Worm (Caenorhabditis elegans) whole organism, mixed stage, embryonic: ENCODE measurements around the gene nhr-124.

Experiments
- M03D4.4 ChIP-seq: sonication (generic microtip); optimal IDR thresholded peaks from 2 replicates; lab custom pipeline; 2017; ENCODE audit warnings: mild to moderate bottlenecking, missing genetic modification characterization, missing compliant biosample characterization
- blmp-1 ChIP-seq: fragments of 150-350 bp; optimal IDR thresholded peaks from 2 replicates; lab custom pipeline; 2014; ENCODE audit warnings: missing biosample characterization, missing genetic modification characterization
- ceh-43 ChIP-seq: fragments of 200-800 bp; sonication (Bioruptor generic); optimal IDR thresholded peaks from 2 replicates; lab custom pipeline; 2018; ENCODE audit warnings: mild to moderate bottlenecking, missing genetic modification characterization, moderate library complexity, missing compliant biosample characterization
- ceh-83 ChIP-seq: fragments of 200-800 bp; sonication (Bioruptor generic); optimal IDR thresholded peaks from 2 replicates; lab custom pipeline; 2018; ENCODE audit warnings: mild to moderate bottlenecking, missing genetic modification characterization, missing compliant biosample characterization
- ces-1 ChIP-seq: fragments of 150-350 bp; optimal IDR thresholded peaks from 2 replicates; lab custom pipeline; 2014; ENCODE audit warnings: missing biosample characterization, missing genetic modification reagents, missing genetic modification characterization
- cnd-1 ChIP-seq: fragments of 200-800 bp; sonication (Bioruptor generic); optimal IDR thresholded peaks from 2 replicates; lab custom pipeline; 2018; ENCODE audit warnings: mild to moderate bottlenecking, missing genetic modification characterization, missing compliant biosample characterization
- elt-1 ChIP-seq: sonication (generic microtip); optimal IDR thresholded peaks from 2 replicates; lab custom pipeline; 2017; ENCODE audit warnings: missing genetic modification characterization, mild to moderate bottlenecking, missing compliant biosample characterization, antibody characterized with exemption, moderate library complexity, borderline replicate concordance; ENCODE audit not compliant: insufficient read depth
- elt-3 ChIP-seq: fragments of 150-350 bp; optimal IDR thresholded peaks from 2 replicates; lab custom pipeline; 2014; ENCODE audit warnings: missing biosample characterization, missing genetic modification characterization
- flh-1 ChIP-seq: fragments of 200-800 bp; sonication (Bioruptor generic); optimal IDR thresholded peaks from 2 replicates; lab custom pipeline; 2018; ENCODE audit warnings: mild to moderate bottlenecking, missing genetic modification characterization, moderate library complexity, missing compliant biosample characterization
- ham-2 ChIP-seq: fragments of 200-800 bp; sonication (Bioruptor generic); optimal IDR thresholded peaks from 2 replicates; lab custom pipeline; 2018; ENCODE audit warnings: mild to moderate bottlenecking, missing genetic modification characterization, missing compliant biosample characterization
- hlh-1 ChIP-seq: fragments of 150-350 bp; optimal IDR thresholded peaks from 2 replicates; lab custom pipeline; 2014; ENCODE audit warnings: missing biosample characterization, missing genetic modification reagents, missing genetic modification characterization
- lin-13 ChIP-seq: fragments of 150-350 bp; optimal IDR thresholded peaks from 2 replicates; lab custom pipeline; 2014; ENCODE audit warnings: missing biosample characterization, missing genetic modification characterization
- lin-32 ChIP-seq: fragments of 200-800 bp; sonication (Bioruptor generic); optimal IDR thresholded peaks from 2 replicates; lab custom pipeline; 2018; ENCODE audit warnings: mild to moderate bottlenecking, missing genetic modification characterization, missing compliant biosample characterization
- lsy-2 ChIP-seq: fragments of 150-350 bp; optimal IDR thresholded peaks from 2 replicates; lab custom pipeline; 2014; ENCODE audit warnings: missing biosample characterization, missing genetic modification characterization
- mab-5 ChIP-seq: fragments of 150-350 bp; optimal IDR thresholded peaks from 2 replicates; lab custom pipeline; 2014; ENCODE audit warnings: missing biosample characterization, missing genetic modification characterization
- mep-1 ChIP-seq: fragments of 150-350 bp; optimal IDR thresholded peaks from 2 replicates; lab custom pipeline; 2017; ENCODE audit warnings: missing biosample characterization, missing genetic modification reagents, missing genetic modification characterization, inconsistent platforms
- nhr-12 ChIP-seq: fragments of 150-350 bp; optimal IDR thresholded peaks from 2 replicates; lab custom pipeline; 2014; ENCODE audit warnings: missing biosample characterization, missing genetic modification characterization
- nhr-2 ChIP-seq: fragments of 150-350 bp; optimal IDR thresholded peaks from 2 replicates; lab custom pipeline; 2014; ENCODE audit warnings: missing biosample characterization, missing genetic modification characterization
- nhr-237 ChIP-seq: fragments of 150-350 bp; optimal IDR thresholded peaks from 2 replicates; lab custom pipeline; 2014; ENCODE audit warnings: missing biosample characterization, missing genetic modification characterization
- nhr-28 ChIP-seq: fragments of 150-350 bp; optimal IDR thresholded peaks from 2 replicates; lab custom pipeline; 2014; ENCODE audit warnings: missing biosample characterization, missing genetic modification characterization
- nhr-76 ChIP-seq: sonication (generic microtip); optimal IDR thresholded peaks from 2 replicates; lab custom pipeline; 2017; ENCODE audit warnings: missing biosample characterization, missing genetic modification characterization
- pha-4 ChIP-seq: fragments of 150-350 bp; optimal IDR thresholded peaks from 2 replicates; lab custom pipeline; 2018; ENCODE audit warnings: missing biosample characterization, missing genetic modification reagents, missing genetic modification characterization
- sem-2 ChIP-seq: fragments of 200-800 bp; sonication (Bioruptor generic); optimal IDR thresholded peaks from 2 replicates; lab custom pipeline; 2018; ENCODE audit warnings: mild to moderate bottlenecking, missing genetic modification characterization, missing compliant biosample characterization
- snpc-4 ChIP-seq: fragments of 150-350 bp; optimal IDR thresholded peaks from 2 replicates; lab custom pipeline; 2014; ENCODE audit warnings: missing biosample characterization, missing genetic modification characterization
- sptf-1 ChIP-seq: sonication (generic microtip); optimal IDR thresholded peaks from 2 replicates; lab custom pipeline; 2017; ENCODE audit warnings: mild to moderate bottlenecking, missing genetic modification characterization, moderate library complexity, missing compliant biosample characterization
- tbx-8 ChIP-seq: fragments of 200-800 bp; sonication (Bioruptor generic); optimal IDR thresholded peaks from 2 replicates; lab custom pipeline; 2018; ENCODE audit warnings: mild to moderate bottlenecking, missing genetic modification characterization, moderate library complexity, missing compliant biosample characterization
- unc-120 ChIP-seq: sonication (generic microtip); optimal IDR thresholded peaks from 2 replicates; lab custom pipeline; 2017; ENCODE audit warnings: missing genetic modification characterization, missing compliant biosample characterization; ENCODE audit not compliant: poor library complexity, severe bottlenecking
- unc-39 ChIP-seq: fragments of 150-350 bp; optimal IDR thresholded peaks from 2 replicates; lab custom pipeline; 2014; ENCODE audit warnings: missing biosample characterization, missing genetic modification characterization
- unc-62 ChIP-seq: fragments of 150-350 bp; optimal IDR thresholded peaks from 2 replicates; lab custom pipeline; 2014; ENCODE audit warnings: missing biosample characterization, missing genetic modification reagents, missing genetic modification characterization
- zip-8 ChIP-seq: fragments of 150-350 bp; optimal IDR thresholded peaks from 2 replicates; lab custom pipeline; 2014; ENCODE audit warnings: missing biosample characterization, missing genetic modification characterization
- ztf-11 ChIP-seq: fragments of 150-350 bp; optimal IDR thresholded peaks from 2 replicates; lab custom pipeline; 2014; ENCODE audit warnings: missing biosample characterization, missing genetic modification characterization

nhr-124 gene

DNA sequence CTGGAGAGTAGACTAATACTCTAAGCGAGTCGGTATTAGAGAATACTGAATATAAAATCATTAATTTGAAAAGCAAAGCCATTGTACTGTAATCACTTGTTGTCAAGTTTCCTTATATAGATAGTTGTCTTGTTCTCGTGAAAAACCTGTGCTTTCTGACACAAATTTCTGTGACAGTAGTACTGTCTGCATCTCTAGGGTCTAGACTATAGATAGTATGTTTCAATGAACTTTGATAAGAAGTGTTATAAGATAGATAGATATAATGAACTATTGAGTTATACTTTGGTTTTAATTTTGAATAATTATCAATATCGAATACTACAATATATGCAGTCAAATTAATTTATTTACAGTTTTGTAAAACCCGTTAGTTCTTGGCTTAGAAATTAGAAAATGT, 42.1 kb downstream of the nhr-124 start, which contains the start of gene ugt-32:
ugt-32 (minus strand) TSS at position 82 of the 400 bp plus-strand sequence.
- TF ChIP-seq unc-62 (GFP tag; lab: Kevin White, UChicago) (no peak), lin-32 (GFP tag; lab: Kevin White, UChicago) (no peak), snpc-4 (no peak)

DNA sequence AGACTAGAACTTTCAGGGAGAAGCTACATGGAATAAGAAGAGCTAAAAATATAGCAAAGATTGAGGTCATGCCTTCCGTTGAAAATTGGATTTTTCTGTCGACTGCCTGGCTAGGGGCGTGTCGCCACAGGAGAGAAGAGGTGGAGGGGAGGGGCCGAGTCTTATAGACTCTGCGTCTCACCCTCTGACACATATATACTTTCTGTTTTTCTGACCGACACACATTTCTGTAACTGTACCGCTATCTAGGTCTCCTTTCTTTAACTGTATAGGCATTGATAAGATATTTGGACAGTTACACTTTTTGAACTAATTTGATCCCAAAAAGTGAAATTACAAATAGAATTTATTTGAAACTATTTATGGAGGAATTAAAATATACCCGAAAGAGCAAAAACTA, 44.5 kb downstream of the nhr-124 start:
- TF ChIP-seq unc-39 (tag; lab: Kevin White, UChicago), result no peak
- no peak for TF ChIP-seq pha-4 (tag; lab: Kevin White, UChicago)
- TF ChIP-seq nhr-237, result no peak
- TF ChIP-seq ceh-83 (GFP tag; lab: Kevin White, UChicago), result no peak
- no peak for TF ChIP-seq sem-2 (GFP tag; lab: Kevin White, UChicago)
- TF ChIP-seq nhr-12 (tag; lab: Kevin White, UChicago), result no peak
- no peak for TF ChIP-seq elt-3 (tag; lab: Kevin White, UChicago)
- TF ChIP-seq blmp-1 (tag; lab: Kevin White, UChicago), result no peak
- no peak for TF ChIP-seq sptf-1
- TF ChIP-seq mab-5 (tag; lab: Kevin White, UChicago), result no peak
- no peak for TF ChIP-seq snpc-4
- TF ChIP-seq ham-2, result no peak
- no peak for TF ChIP-seq nhr-76 (tag; lab: Kevin White, UChicago)
- no peak for TF ChIP-seq lsy-2
- no peak for TF ChIP-seq flh-1 (GFP tag; lab: Kevin White, UChicago)
- TF ChIP-seq, all 35 proteins: peak for 0

DNA sequence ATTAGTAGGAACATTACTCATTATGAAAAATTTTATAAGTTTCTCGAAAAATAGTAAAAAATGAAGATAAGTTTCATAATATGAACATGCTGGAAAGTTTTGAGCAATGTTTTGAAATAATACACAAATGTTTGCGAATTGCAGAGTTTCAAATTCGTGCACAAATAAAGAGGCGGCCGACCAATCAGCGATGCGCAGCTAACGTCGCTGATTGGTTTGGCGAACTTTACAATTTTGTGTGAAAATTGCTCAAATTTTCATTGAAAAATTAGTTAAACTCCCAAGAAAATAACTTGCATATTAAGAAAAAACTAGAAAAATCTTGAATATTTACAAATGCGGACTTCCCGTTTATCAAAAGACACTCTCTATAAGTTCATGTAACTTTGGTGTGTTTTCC, 53.3 kb downstream of the nhr-124 start:
- no peak for TF ChIP-seq hlh-1 (tag; lab: Kevin White, UChicago)
- no peak for TF ChIP-seq blmp-1 (tag; lab: Kevin White, UChicago)
- TF ChIP-seq ceh-43, result no peak
- no peak for TF ChIP-seq tbx-8 (GFP tag; lab: Kevin White, UChicago)
- no peak for TF ChIP-seq lin-13 (tag; lab: Kevin White, UChicago)
- no peak for TF ChIP-seq cnd-1 (tag; lab: Kevin White, UChicago)
- TF ChIP-seq nhr-28 (tag; lab: Kevin White, UChicago), result no peak
- no peak for TF ChIP-seq nhr-2 (tag; lab: Kevin White, UChicago)
- no peak for TF ChIP-seq nhr-237
- no peak for TF ChIP-seq pha-4 (tag; lab: Kevin White, UChicago)
- TF ChIP-seq unc-120 (tag; lab: Kevin White, UChicago), result no peak
- TF ChIP-seq ceh-83 (GFP tag; lab: Kevin White, UChicago), result no peak
- no peak for TF ChIP-seq nhr-12 (tag; lab: Kevin White, UChicago)
- no peak for TF ChIP-seq ces-1 (GFP tag; lab: Kevin White, UChicago)
- no peak for TF ChIP-seq ztf-11 (tag; lab: Kevin White, UChicago)
- no peak for TF ChIP-seq lin-32 (GFP tag; lab: Kevin White, UChicago)

DNA sequence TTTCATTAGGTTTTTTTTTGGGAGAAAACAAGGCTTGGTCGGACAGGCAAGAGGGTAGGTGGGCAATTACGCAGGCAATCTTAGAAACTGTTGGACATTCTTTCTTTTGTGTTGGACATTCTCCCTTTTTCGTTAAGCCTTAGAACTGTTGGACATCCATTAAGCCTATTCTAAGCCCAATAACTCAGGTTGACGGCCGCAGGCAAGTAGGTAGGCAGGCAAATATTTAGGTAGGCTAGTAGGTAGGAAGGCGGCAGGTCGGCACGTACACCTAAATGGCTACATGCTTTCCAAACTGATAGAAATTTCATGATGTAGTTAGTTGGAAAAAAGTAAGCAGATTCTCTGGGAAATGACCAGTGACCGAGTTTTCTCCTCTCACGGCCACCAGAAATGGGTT, 53.9 kb downstream of the nhr-124 start:
- TF ChIP-seq nhr-76 (tag; lab: Kevin White, UChicago), result no peak
- no peak for TF ChIP-seq pha-4 (tag; lab: Kevin White, UChicago)
- no peak for TF ChIP-seq mab-5 (tag; lab: Kevin White, UChicago)
- no peak for TF ChIP-seq lsy-2
- no peak for TF ChIP-seq cnd-1 (tag; lab: Kevin White, UChicago)
- no peak for TF ChIP-seq zip-8
- TF ChIP-seq nhr-12 (tag; lab: Kevin White, UChicago), result no peak
- TF ChIP-seq nhr-237, result no peak

DNA sequence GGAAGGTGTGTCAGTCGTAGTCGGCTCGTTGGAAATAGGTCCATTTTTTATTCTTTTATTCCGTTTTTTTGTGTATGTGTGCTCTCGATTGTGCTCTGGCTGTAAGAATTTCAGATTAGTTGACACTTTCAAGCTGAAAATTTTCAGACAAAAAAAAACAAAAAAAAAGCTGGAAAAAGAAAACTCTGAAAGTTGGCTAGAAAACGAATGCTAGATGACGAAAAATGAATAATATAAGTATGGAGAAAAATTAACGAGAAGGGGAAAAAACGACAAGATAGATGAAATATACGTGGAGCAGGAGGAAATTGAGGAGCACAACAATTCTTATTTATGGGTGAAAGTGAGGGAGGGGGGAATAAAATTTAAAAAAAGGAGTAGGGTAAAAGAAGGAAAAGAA, 54.4 kb downstream of the nhr-124 start, which contains the start of gene H10D18.5:
H10D18.5 (minus strand) TSS at position 101 of the 400 bp plus-strand sequence.
- no peak for TF ChIP-seq zip-8
- TF ChIP-seq lin-13 (tag; lab: Kevin White, UChicago), result no peak
- no peak for TF ChIP-seq ceh-43
- no peak for TF ChIP-seq unc-62 (GFP tag; lab: Kevin White, UChicago)
- no peak for TF ChIP-seq sem-2 (GFP tag; lab: Kevin White, UChicago)
- TF ChIP-seq mep-1 (tag; lab: Kevin White, UChicago), result no peak
- no peak for TF ChIP-seq elt-1 (tag; lab: Kevin White, UChicago)
- no peak for TF ChIP-seq tbx-8 (GFP tag; lab: Kevin White, UChicago)
- no peak for TF ChIP-seq mab-5 (tag; lab: Kevin White, UChicago)
- TF ChIP-seq ham-2, result no peak
- TF ChIP-seq snpc-4, result no peak
- no peak for TF ChIP-seq M03D4.4 (tag; lab: Kevin White, UChicago)
